Worm (Caenorhabditis elegans) whole organism, L3 larva: ENCODE results near the gene srab-26.

Experiments used
- R02D3.7 ChIP-seq: fragments of 150-350 bp; optimal IDR thresholded peaks from 2 replicates; lab custom pipeline; 2014; ENCODE audit warnings: missing biosample characterization, missing genetic modification characterization
- ceh-16 ChIP-seq: sonication (generic microtip); optimal IDR thresholded peaks from 2 replicates; lab custom pipeline; 2017; ENCODE audit warnings: missing biosample characterization, missing genetic modification characterization
- egl-27 ChIP-seq: sonication (generic microtip); optimal IDR thresholded peaks from 4 replicates; lab custom pipeline; 2017; ENCODE audit warnings: missing biosample characterization, missing genetic modification reagents, missing genetic modification characterization
- nhr-12 ChIP-seq: fragments of 150-350 bp; optimal IDR thresholded peaks from 2 replicates; lab custom pipeline; 2014; ENCODE audit warnings: missing biosample characterization, missing genetic modification characterization
- nhr-28 ChIP-seq: fragments of 150-350 bp; optimal IDR thresholded peaks from 2 replicates; lab custom pipeline; 2014; ENCODE audit warnings: missing biosample characterization, missing genetic modification characterization
- nhr-76 ChIP-seq: fragments of 150-350 bp; sonication (generic microtip); optimal IDR thresholded peaks from 5 replicates; lab custom pipeline; 2014; ENCODE audit warnings: missing biosample characterization, missing genetic modification characterization
- pha-4 ChIP-seq: fragments of 150-350 bp; optimal IDR thresholded peaks from 2 replicates; lab custom pipeline; 2014; ENCODE audit warnings: missing biosample characterization, missing genetic modification reagents, missing genetic modification characterization

ce11 chrV:9909624-9910023, 30.3 kb upstream of the srab-26 start:
- TF ChIP-seq pha-4 (tag; lab: Kevin White, UChicago) = no peak
- no peak for TF ChIP-seq nhr-12 (tag; lab: Kevin White, UChicago)
- no peak for TF ChIP-seq nhr-28 (tag; lab: Kevin White, UChicago)
- no peak for TF ChIP-seq nhr-76 (tag; lab: Kevin White, UChicago)
- no peak for TF ChIP-seq ceh-16 (tag; lab: Kevin White, UChicago)
- TF ChIP-seq egl-27 (tag; lab: Kevin White, UChicago) = no peak
- no peak for TF ChIP-seq R02D3.7 (tag; lab: Kevin White, UChicago)
